Worm (Caenorhabditis elegans) whole organism, L1 larva: ENCODE measurements around the gene sre-49.

Experiments
- C04F5.9 ChIP-seq: sonication (generic microtip); optimal IDR thresholded peaks from 2 replicates; lab custom pipeline; 2016; ENCODE audit warnings: missing genetic modification characterization, missing compliant biosample characterization
- C34B4.2 ChIP-seq: sonication (generic microtip); optimal IDR thresholded peaks from 2 replicates; lab custom pipeline; 2017; ENCODE audit warnings: mild to moderate bottlenecking, missing genetic modification characterization, missing compliant biosample characterization
- F16B12.6 ChIP-seq: fragments of 150-350 bp; optimal IDR thresholded peaks from 2 replicates; lab custom pipeline; 2014; ENCODE audit warnings: missing biosample characterization, missing genetic modification characterization
- alr-1 ChIP-seq: fragments of 200-800 bp; sonication (Bioruptor generic); optimal IDR thresholded peaks from 2 replicates; lab custom pipeline; 2018; ENCODE audit warnings: borderline replicate concordance, mild to moderate bottlenecking, missing genetic modification characterization, missing compliant biosample characterization
- ama-1 ChIP-seq: fragments of 150-350 bp; optimal IDR thresholded peaks from 2 replicates; lab custom pipeline; 2014
- ceh-63 ChIP-seq: fragments of 200-800 bp; sonication (Bioruptor generic); optimal IDR thresholded peaks from 2 replicates; lab custom pipeline; 2018; ENCODE audit warnings: mild to moderate bottlenecking, missing genetic modification characterization, missing compliant biosample characterization
- ceh-8 ChIP-seq: fragments of 200-800 bp; sonication (Bioruptor generic); optimal IDR thresholded peaks from 2 replicates; lab custom pipeline; 2018; ENCODE audit warnings: mild to moderate bottlenecking, missing genetic modification characterization, moderate library complexity, missing compliant biosample characterization
- ceh-82 ChIP-seq, 3 experiments: fragments of 150-350 bp in 1 of 3; sonication (generic microtip) in 2 of 3; optimal IDR thresholded peaks; 2 replicates each; lab custom pipeline; 2014 to 2017; ENCODE audit warnings: missing biosample characterization in 3 of 3, missing genetic modification characterization in 3 of 3
- ceh-90 ChIP-seq: sonication (generic microtip); optimal IDR thresholded peaks from 2 replicates; lab custom pipeline; 2016; ENCODE audit warnings: missing genetic modification characterization, missing compliant biosample characterization
- dpl-1 ChIP-seq, 3 experiments: fragments of 150-350 bp in 2 of 3; sonication (generic microtip) in 1 of 3; optimal IDR thresholded peaks; 2 replicates each; lab custom pipeline; 2014 to 2017; ENCODE audit warnings: missing biosample characterization in 3 of 3, missing genetic modification characterization in 3 of 3, missing genetic modification reagents in 3 of 3
- dsc-1 ChIP-seq: sonication (generic microtip); optimal IDR thresholded peaks from 2 replicates; lab custom pipeline; 2016; ENCODE audit warnings: mild to moderate bottlenecking, missing genetic modification characterization, missing compliant biosample characterization
- efl-1 ChIP-seq, 4 experiments: fragments of 150-350 bp; optimal IDR thresholded peaks in 3 of 4; peaks in 1 of 4; 1 replicate in 1 of 4; 2 replicates in 3 of 4; lab custom pipeline; 2014; ENCODE audit warnings: missing biosample characterization in 2 of 4, missing genetic modification characterization in 2 of 4, missing genetic modification reagents in 2 of 4
- efl-3 ChIP-seq: fragments of 200-800 bp; sonication (Bioruptor generic); optimal IDR thresholded peaks from 2 replicates; lab custom pipeline; 2018; ENCODE audit warnings: mild to moderate bottlenecking, missing genetic modification characterization, missing compliant biosample characterization
- ets-5 ChIP-seq: fragments of 200-800 bp; sonication (Bioruptor generic); IDR thresholded peaks from 2 replicates; pipeline ENCODE4 v1.3.6; 2022; ENCODE audit warnings: missing genetic modification characterization, missing compliant biosample characterization
- fkh-10 ChIP-seq: sonication (generic microtip); optimal IDR thresholded peaks from 2 replicates; lab custom pipeline; 2017; ENCODE audit warnings: missing biosample characterization, missing genetic modification reagents, missing genetic modification characterization
- fkh-4 ChIP-seq: sonication (generic microtip); optimal IDR thresholded peaks from 2 replicates; lab custom pipeline; 2016; ENCODE audit warnings: missing compliant biosample characterization, missing genetic modification characterization, borderline replicate concordance
- fos-1 ChIP-seq: fragments of 150-350 bp; optimal IDR thresholded peaks from 2 replicates; lab custom pipeline; 2014; ENCODE audit warnings: missing biosample characterization, missing genetic modification characterization
- grh-1 ChIP-seq: fragments of 200-800 bp; sonication (Bioruptor generic); IDR thresholded peaks from 2 replicates; pipeline ENCODE4 v1.3.6; 2022; ENCODE audit warnings: missing genetic modification reagents, missing genetic modification characterization, missing compliant biosample characterization
- isw-1 ChIP-seq: fragments of 200-800 bp; sonication (Bioruptor generic); IDR thresholded peaks from 2 replicates; pipeline ENCODE4 v1.3.6; 2022; ENCODE audit warnings: missing genetic modification characterization, missing compliant biosample characterization
- jun-1 ChIP-seq: fragments of 150-350 bp; optimal IDR thresholded peaks from 2 replicates; lab custom pipeline; 2014; ENCODE audit warnings: missing biosample characterization, missing genetic modification reagents, missing genetic modification characterization
- lin-14 ChIP-seq: fragments of 200-800 bp; sonication (Bioruptor generic); optimal IDR thresholded peaks from 2 replicates; lab custom pipeline; 2018; ENCODE audit warnings: mild to moderate bottlenecking, missing genetic modification characterization, moderate library complexity, missing compliant biosample characterization
- lin-35 ChIP-seq, 2 experiments: fragments of 150-350 bp; optimal IDR thresholded peaks; 2 replicates each; lab custom pipeline; 2014; ENCODE audit warnings: missing biosample characterization in 2 of 2, missing genetic modification characterization in 2 of 2, missing genetic modification reagents in 2 of 2
- lir-3 ChIP-seq: sonication (generic microtip); optimal IDR thresholded peaks from 2 replicates; lab custom pipeline; 2016; ENCODE audit warnings: mild to moderate bottlenecking, missing genetic modification characterization, moderate library complexity, missing compliant biosample characterization; ENCODE audit not compliant: poor library complexity
- lsy-2 ChIP-seq, 2 experiments: fragments of 150-350 bp; optimal IDR thresholded peaks; 2 replicates each; lab custom pipeline; 2014; ENCODE audit warnings: missing biosample characterization in 2 of 2, missing genetic modification characterization in 2 of 2
- nhr-12 ChIP-seq: sonication (generic microtip); optimal IDR thresholded peaks from 2 replicates; lab custom pipeline; 2017; ENCODE audit warnings: missing biosample characterization, missing genetic modification characterization
- nhr-20 ChIP-seq: sonication (generic microtip); optimal IDR thresholded peaks from 2 replicates; lab custom pipeline; 2016; ENCODE audit warnings: mild to moderate bottlenecking, missing genetic modification characterization, missing compliant biosample characterization
- nhr-28 ChIP-seq: fragments of 150-350 bp; optimal IDR thresholded peaks from 2 replicates; lab custom pipeline; 2014; ENCODE audit warnings: missing biosample characterization, missing genetic modification characterization
- nhr-47 ChIP-seq: sonication (generic microtip); optimal IDR thresholded peaks from 2 replicates; lab custom pipeline; 2016; ENCODE audit warnings: mild to moderate bottlenecking, missing genetic modification characterization, moderate library complexity, missing compliant biosample characterization
- nhr-71 ChIP-seq: sonication (generic microtip); optimal IDR thresholded peaks from 2 replicates; lab custom pipeline; 2016; ENCODE audit warnings: mild to moderate bottlenecking, missing genetic modification characterization, moderate library complexity, missing compliant biosample characterization
- nhr-76 ChIP-seq: sonication (generic microtip); optimal IDR thresholded peaks from 2 replicates; lab custom pipeline; 2017; ENCODE audit warnings: missing biosample characterization, missing genetic modification characterization
- nhr-77 ChIP-seq: fragments of 150-350 bp; optimal IDR thresholded peaks from 2 replicates; lab custom pipeline; 2014; ENCODE audit warnings: missing biosample characterization, missing genetic modification characterization
- nhr-90 ChIP-seq: sonication (generic microtip); optimal IDR thresholded peaks from 2 replicates; lab custom pipeline; 2016; ENCODE audit warnings: mild to moderate bottlenecking, missing genetic modification characterization, missing compliant biosample characterization; ENCODE audit not compliant: poor library complexity
- pax-3 ChIP-seq: fragments of 200-800 bp; sonication (Bioruptor generic); optimal IDR thresholded peaks from 2 replicates; lab custom pipeline; 2018; ENCODE audit warnings: mild to moderate bottlenecking, missing genetic modification characterization, moderate library complexity, missing compliant biosample characterization
- pqm-1 ChIP-seq: sonication (generic microtip); optimal IDR thresholded peaks from 3 replicates; lab custom pipeline; 2017; ENCODE audit warnings: missing biosample characterization, missing genetic modification characterization
- rnt-1 ChIP-seq: sonication (generic microtip); optimal IDR thresholded peaks from 2 replicates; lab custom pipeline; 2016; ENCODE audit warnings: mild to moderate bottlenecking, missing genetic modification characterization, moderate library complexity, missing compliant biosample characterization
- skn-1 ChIP-seq: fragments of 150-350 bp; optimal IDR thresholded peaks from 2 replicates; lab custom pipeline; 2014; ENCODE audit warnings: missing biosample characterization, missing genetic modification characterization
- snpc-4 ChIP-seq: fragments of 150-350 bp; optimal IDR thresholded peaks from 2 replicates; lab custom pipeline; 2014; ENCODE audit warnings: missing biosample characterization, missing genetic modification characterization
- sptf-1 ChIP-seq: fragments of 150-350 bp; optimal IDR thresholded peaks from 2 replicates; lab custom pipeline; 2014; ENCODE audit warnings: missing biosample characterization, missing genetic modification characterization
- swsn-7 ChIP-seq: sonication (generic microtip); optimal IDR thresholded peaks from 2 replicates; lab custom pipeline; 2016; ENCODE audit warnings: missing genetic modification characterization, missing compliant biosample characterization
- tbx-2 ChIP-seq: sonication (generic microtip); optimal IDR thresholded peaks from 2 replicates; lab custom pipeline; 2016; ENCODE audit warnings: missing genetic modification characterization, missing compliant biosample characterization
- tlp-1 ChIP-seq: fragments of 150-350 bp; optimal IDR thresholded peaks from 2 replicates; lab custom pipeline; 2014; ENCODE audit warnings: missing biosample characterization, missing genetic modification characterization
- unc-30 ChIP-seq: sonication (generic microtip); optimal IDR thresholded peaks from 2 replicates; lab custom pipeline; 2017; ENCODE audit warnings: missing biosample characterization, missing genetic modification characterization
- unc-98 ChIP-seq: fragments of 200-800 bp; sonication (Bioruptor generic); IDR thresholded peaks from 2 replicates; pipeline ENCODE4 v1.3.6; 2022; ENCODE audit warnings: missing genetic modification characterization, missing compliant biosample characterization
- xbp-1 ChIP-seq: sonication (generic microtip); optimal IDR thresholded peaks from 2 replicates; lab custom pipeline; 2016; ENCODE audit warnings: missing genetic modification characterization, missing compliant biosample characterization
- zag-1 ChIP-seq: fragments of 150-350 bp; optimal IDR thresholded peaks from 2 replicates; lab custom pipeline; 2014; ENCODE audit warnings: missing biosample characterization, missing genetic modification characterization
- ztf-4 ChIP-seq: fragments of 150-350 bp; optimal IDR thresholded peaks from 2 replicates; lab custom pipeline; 2014; ENCODE audit warnings: missing biosample characterization, missing genetic modification characterization

sre-49 gene

ce11 chrII:12339152-12339551, 20.5 kb downstream of the sre-49 start (continued):
- peak; percentile 23 for TF ChIP-seq fkh-10 (GFP tag; lab: Kevin White, UChicago)
- TF ChIP-seq lir-3 (tag; lab: Kevin White, UChicago) = peak; percentile 7
- peak; percentile 25 for TF ChIP-seq snpc-4
- TF ChIP-seq isw-1 (GFP tag; lab: Robert Waterston, UW) = peak; percentile 64
- no peak for TF ChIP-seq fkh-4 (tag; lab: Kevin White, UChicago)
- TF ChIP-seq xbp-1 (tag; lab: Kevin White, UChicago) = peak; percentile 73
- TF ChIP-seq alr-1 (tag; lab: Kevin White, UChicago) = no peak
- no peak for TF ChIP-seq nhr-28
- TF ChIP-seq unc-30 = no peak
- TF ChIP-seq swsn-7 (tag; lab: Kevin White, UChicago) = peak; percentile 77
- peak; percentile 80 for TF ChIP-seq rnt-1 (tag; lab: Kevin White, UChicago)
- TF ChIP-seq jun-1 (tag; lab: Kevin White, UChicago) = peak; percentile 30
- peak; percentile 79 for TF ChIP-seq skn-1 (tag; lab: Kevin White, UChicago)
- TF ChIP-seq F16B12.6 (tag; lab: Kevin White, UChicago) = peak; percentile 43
- peak; percentile 81 for TF ChIP-seq dsc-1 (tag; lab: Kevin White, UChicago)
- TF ChIP-seq ceh-90 = no peak
- peak; percentile 75 for TF ChIP-seq tbx-2 (tag; lab: Kevin White, UChicago)
- TF ChIP-seq dpl-1 (GFP tag; optimal IDR thresholded peaks at IDR 0.05; lab: Kevin White, UChicago) = peak; percentile 64 to 73 (median 68)

ce11 chrII:12339644-12340043, 21.0 kb downstream of the sre-49 start, which contains the start of gene sop-2:
sop-2 (plus strand) TSS chrII:12339944.
- TF ChIP-seq zag-1 (tag; lab: Kevin White, UChicago) = no peak
- no peak for TF ChIP-seq nhr-71 (tag; lab: Kevin White, UChicago)
- TF ChIP-seq efl-1 (optimal IDR thresholded peaks at IDR 0.05; lab: Kevin White, UChicago) = no peak
- no peak for TF ChIP-seq efl-1 (GFP tag; optimal IDR thresholded peaks at IDR 0.05 in 1 of 2; lab: Kevin White, UChicago)
- no peak for TF ChIP-seq ceh-63 (GFP tag; lab: Kevin White, UChicago)
- no peak for TF ChIP-seq nhr-90 (tag; lab: Kevin White, UChicago)
- no peak for TF ChIP-seq pax-3 (tag; lab: Kevin White, UChicago)
- no peak for TF ChIP-seq dsc-1 (tag; lab: Kevin White, UChicago)
- TF ChIP-seq ceh-82 (tag; optimal IDR thresholded peaks at IDR 0.05; lab: Kevin White, UChicago) = no peak
- no peak for TF ChIP-seq dpl-1 (GFP tag; optimal IDR thresholded peaks at IDR 0.05; lab: Kevin White, UChicago)
- TF ChIP-seq nhr-77 (tag; lab: Kevin White, UChicago) = no peak
- TF ChIP-seq ztf-4 (tag; lab: Kevin White, UChicago) = no peak
- no peak for TF ChIP-seq nhr-47 (tag; lab: Kevin White, UChicago)
- TF ChIP-seq tlp-1 = no peak
- no peak for TF ChIP-seq jun-1 (tag; lab: Kevin White, UChicago)
- no peak for TF ChIP-seq efl-3 (GFP tag; lab: Kevin White, UChicago)
- no peak for TF ChIP-seq fkh-4 (tag; lab: Kevin White, UChicago)

ce11 chrII:12341566-12342223, 23.1 kb downstream of the sre-49 start:
- no peak for TF ChIP-seq C04F5.9 (tag; lab: Kevin White, UChicago)
- TF ChIP-seq lin-14 (GFP tag; lab: Kevin White, UChicago) = peak; percentile 26
- TF ChIP-seq ztf-4 (tag; lab: Kevin White, UChicago) = no peak
- TF ChIP-seq dpl-1 (GFP tag; optimal IDR thresholded peaks at IDR 0.05; lab: Kevin White, UChicago) = peak; percentile 30 to 57 (median 41)
- no peak for TF ChIP-seq grh-1 (GFP tag; lab: Robert Waterston, UW)
- TF ChIP-seq efl-1 (optimal IDR thresholded peaks at IDR 0.05; lab: Kevin White, UChicago) = peak; percentile 19 to 42
- TF ChIP-seq efl-1 (GFP tag; optimal IDR thresholded peaks at IDR 0.05 in 1 of 2; lab: Kevin White, UChicago) = peak; percentile 58 to 95
- peak; percentile 14 to 70 for TF ChIP-seq lin-35 (GFP tag; optimal IDR thresholded peaks at IDR 0.05; lab: Kevin White, UChicago)
- no peak for TF ChIP-seq unc-98 (GFP tag; lab: Robert Waterston, UW)
- no peak for TF ChIP-seq C34B4.2 (tag; lab: Kevin White, UChicago)
- TF ChIP-seq nhr-20 (tag; lab: Kevin White, UChicago) = peak; percentile 38
- no peak for TF ChIP-seq fkh-10 (GFP tag; lab: Kevin White, UChicago)
- TF ChIP-seq fos-1 (tag; lab: Kevin White, UChicago) = no peak
- TF ChIP-seq ets-5 (GFP tag; lab: Robert Waterston, UW) = no peak
- no peak for TF ChIP-seq nhr-12 (tag; lab: Kevin White, UChicago)
- no peak for TF ChIP-seq pqm-1 (tag; lab: Kevin White, UChicago)
- TF ChIP-seq efl-3 (GFP tag; lab: Kevin White, UChicago) = no peak
- TF ChIP-seq ceh-8 = peak; percentile 33
- no peak for TF ChIP-seq tlp-1
- TF ChIP-seq ama-1 (lab: Kevin White, UChicago) = no peak
- no peak for TF ChIP-seq sptf-1 (tag; lab: Kevin White, UChicago)
- TF ChIP-seq fkh-4 (tag; lab: Kevin White, UChicago) = no peak
- no peak for TF ChIP-seq lir-3 (tag; lab: Kevin White, UChicago)
- TF ChIP-seq nhr-76 (tag; lab: Kevin White, UChicago) = no peak
- TF ChIP-seq lsy-2 (tag; optimal IDR thresholded peaks at IDR 0.05; lab: Kevin White, UChicago) = peak in 1 of 2 experiments; percentile 48
